Worm (Caenorhabditis elegans): ENCODE measurements around the gene srb-1.

ce11 chrII:5185955-5186539 is 15.2 kb upstream of the srb-1 start:
- TF ChIP-seq fkh-10 (GFP tag; optimal IDR thresholded peaks at IDR 0.05) (no peak), tbx-2 (tag; optimal IDR thresholded peaks at IDR 0.05) (no peak), F13H6.1 (tag; optimal IDR thresholded peaks at IDR 0.05) (no peak), ets-4 (tag; optimal IDR thresholded peaks at IDR 0.05) (no peak), lin-11 (tag; optimal IDR thresholded peaks at IDR 0.05) (no peak), ceh-18 (tag; optimal IDR thresholded peaks at IDR 0.05) (no peak), nhr-232 (tag; optimal IDR thresholded peaks at IDR 0.05) (no peak)
